Fruit fly (Drosophila melanogaster) whole organism, embryonic: ENCODE measurements around the gene ebi.
A peak's percentile ranks its signal among the peaks of the same experiment; 100 is the strongest.

Source experiments
- Bdp1 ChIP-seq: fragments of 200-800 bp; sonication (Bioruptor generic); optimal IDR thresholded peaks from 3 replicates; lab custom pipeline; 2016; ENCODE audit warnings: missing biosample characterization, missing genetic modification characterization
- CG10209 ChIP-seq: fragments of 200-800 bp; sonication (Bioruptor generic); optimal IDR thresholded peaks from 3 replicates; lab custom pipeline; 2017; ENCODE audit warnings: missing biosample characterization, mild to moderate bottlenecking, missing genetic modification characterization, missing genetic modification reagents
- CG10959 ChIP-seq: fragments of 200-800 bp; sonication (Bioruptor generic); IDR thresholded peaks from 2 replicates; pipeline ENCODE4 v1.3.6; 2022; ENCODE audit warnings: missing biosample characterization, missing genetic modification characterization
- CG13424 ChIP-seq: fragments of 200-800 bp; sonication (Bioruptor generic); optimal IDR thresholded peaks from 2 replicates; lab custom pipeline; 2019; ENCODE audit warnings: missing biosample characterization, mild to moderate bottlenecking, missing genetic modification characterization, moderate library complexity
- CG14050 ChIP-seq: fragments of 200-800 bp; sonication (Bioruptor generic); IDR thresholded peaks from 3 replicates; pipeline ENCODE4 v1.3.6; 2022; ENCODE audit warnings: missing biosample characterization, missing genetic modification characterization
- CG14710 ChIP-seq: fragments of 200-800 bp; sonication (Bioruptor generic); optimal IDR thresholded peaks from 3 replicates; lab custom pipeline; 2019; ENCODE audit warnings: missing biosample characterization, mild to moderate bottlenecking, missing genetic modification characterization, moderate library complexity
- CG15011 ChIP-seq: fragments of 200-800 bp; sonication (Bioruptor generic); optimal IDR thresholded peaks from 3 replicates; lab custom pipeline; 2018; ENCODE audit warnings: missing biosample characterization, mild to moderate bottlenecking, missing genetic modification characterization
- CG15073 ChIP-seq: fragments of 200-800 bp; sonication (Bioruptor generic); optimal IDR thresholded peaks from 2 replicates; lab custom pipeline; 2016; ENCODE audit warnings: missing biosample characterization, missing genetic modification characterization
- CG17802 ChIP-seq: fragments of 200-800 bp; sonication (Bioruptor generic); optimal IDR thresholded peaks from 2 replicates; lab custom pipeline; 2018; ENCODE audit warnings: missing biosample characterization, mild to moderate bottlenecking, missing genetic modification characterization, moderate library complexity
- CG2116 ChIP-seq: fragments of 200-800 bp; sonication (Bioruptor generic); optimal IDR thresholded peaks from 3 replicates; lab custom pipeline; 2018; ENCODE audit warnings: missing biosample characterization, mild to moderate bottlenecking, missing genetic modification characterization
- CG32772 ChIP-seq: fragments of 200-800 bp; sonication (Bioruptor generic); IDR thresholded peaks from 2 replicates; pipeline ENCODE4 v1.3.6; 2022; ENCODE audit warnings: missing biosample characterization, missing genetic modification characterization
- CG3281 ChIP-seq: fragments of 200-800 bp; sonication (Bioruptor generic); optimal IDR thresholded peaks from 3 replicates; lab custom pipeline; 2017; ENCODE audit warnings: missing biosample characterization, mild to moderate bottlenecking, missing genetic modification characterization
- CG4617 ChIP-seq: fragments of 200-800 bp; sonication (Bioruptor generic); optimal IDR thresholded peaks from 3 replicates; lab custom pipeline; 2016; ENCODE audit warnings: missing biosample characterization, missing genetic modification characterization, borderline replicate concordance
- CG7839 ChIP-seq: fragments of 200-800 bp; sonication (Bioruptor generic); optimal IDR thresholded peaks from 3 replicates; lab custom pipeline; 2018; ENCODE audit warnings: missing biosample characterization, mild to moderate bottlenecking, missing genetic modification characterization, moderate library complexity
- CG7987 ChIP-seq: fragments of 200-800 bp; sonication (Bioruptor generic); optimal IDR thresholded peaks from 2 replicates; lab custom pipeline; 2018; ENCODE audit warnings: missing biosample characterization, mild to moderate bottlenecking, missing genetic modification characterization, moderate library complexity
- CG9727 ChIP-seq: fragments of 200-800 bp; sonication (Bioruptor generic); optimal IDR thresholded peaks from 3 replicates; lab custom pipeline; 2017; ENCODE audit warnings: missing biosample characterization, mild to moderate bottlenecking, missing genetic modification characterization
- CG9817 ChIP-seq: fragments of 200-800 bp; sonication (Bioruptor generic); optimal IDR thresholded peaks from 2 replicates; lab custom pipeline; 2018; ENCODE audit warnings: missing biosample characterization, mild to moderate bottlenecking, missing genetic modification characterization, moderate library complexity
- Camta ChIP-seq: fragments of 200-800 bp; sonication (Bioruptor generic); optimal IDR thresholded peaks from 2 replicates; lab custom pipeline; 2016; ENCODE audit warnings: missing biosample characterization, missing genetic modification characterization
- Dip3 ChIP-seq: fragments of 200-800 bp; sonication (Bioruptor generic); optimal IDR thresholded peaks from 3 replicates; lab custom pipeline; 2016; ENCODE audit warnings: missing biosample characterization, missing genetic modification characterization
- Drgx ChIP-seq: fragments of 200-800 bp; sonication (Bioruptor generic); IDR thresholded peaks from 2 replicates; pipeline ENCODE4 v1.3.6; 2022; ENCODE audit warnings: missing biosample characterization, missing genetic modification characterization
- Fer1 ChIP-seq: fragments of 200-800 bp; sonication (Bioruptor generic); optimal IDR thresholded peaks from 2 replicates; lab custom pipeline; 2017; ENCODE audit warnings: missing biosample characterization, mild to moderate bottlenecking, missing genetic modification characterization
- Hr3 ChIP-seq: fragments of 200-800 bp; sonication (Bioruptor generic); optimal IDR thresholded peaks from 3 replicates; lab custom pipeline; 2016; ENCODE audit warnings: missing biosample characterization, missing genetic modification characterization
- Lhr ChIP-seq: fragments of 200-800 bp; sonication (Bioruptor generic); optimal IDR thresholded peaks from 3 replicates; lab custom pipeline; 2017; ENCODE audit warnings: mild to moderate bottlenecking, missing biosample characterization, missing genetic modification reagents, missing genetic modification characterization
- Lpt ChIP-seq: fragments of >200 bp; optimal IDR thresholded peaks from 2 replicates; lab custom pipeline; 2018; ENCODE audit warnings: missing biosample characterization, missing genetic modification characterization
- NFAT ChIP-seq: fragments of 200-800 bp; sonication (Bioruptor generic); IDR thresholded peaks from 2 replicates; pipeline ENCODE4 v1.3.6; 2022; ENCODE audit warnings: missing biosample characterization, missing genetic modification characterization
- Optix ChIP-seq: fragments of 200-800 bp; sonication (Bioruptor generic); IDR thresholded peaks from 3 replicates; pipeline ENCODE4 v1.3.6; 2022; ENCODE audit warnings: missing biosample characterization, missing genetic modification characterization
- Ptx1 ChIP-seq: fragments of 200-800 bp; sonication (Bioruptor generic); IDR thresholded peaks from 2 replicates; pipeline ENCODE4 v1.3.6; 2022; ENCODE audit warnings: missing biosample characterization, missing genetic modification characterization
- Ravus ChIP-seq: fragments of 200-800 bp; sonication (Bioruptor generic); IDR thresholded peaks from 2 replicates; pipeline ENCODE4 v1.3.6; 2022; ENCODE audit warnings: missing biosample characterization, missing genetic modification characterization
- Six4 ChIP-seq: fragments of 200-800 bp; sonication (Bioruptor generic); optimal IDR thresholded peaks from 2 replicates; lab custom pipeline; 2016; ENCODE audit warnings: missing biosample characterization, missing genetic modification characterization
- Sox100B ChIP-seq: fragments of 200-800 bp; sonication (Bioruptor generic); optimal IDR thresholded peaks from 3 replicates; lab custom pipeline; 2018; ENCODE audit warnings: missing biosample characterization, mild to moderate bottlenecking, missing genetic modification characterization
- Sox102F ChIP-seq: fragments of 200-800 bp; sonication (Bioruptor generic); optimal IDR thresholded peaks from 2 replicates; lab custom pipeline; 2018; ENCODE audit warnings: missing biosample characterization, mild to moderate bottlenecking, missing genetic modification characterization, moderate library complexity
- Ssrp ChIP-seq: fragments of 200-800 bp; sonication (Bioruptor generic); optimal IDR thresholded peaks from 2 replicates; lab custom pipeline; 2018; ENCODE audit warnings: missing biosample characterization, mild to moderate bottlenecking, missing genetic modification characterization, moderate library complexity
- Stat92E ChIP-seq, 3 experiments: fragments of >200 bp in 2 of 3; fragments of 200-800 bp in 1 of 3; sonication (Bioruptor generic) in 1 of 3; optimal IDR thresholded peaks; 2 replicates each; lab custom pipeline; 2017 to 2019; ENCODE audit warnings: missing biosample characterization in 3 of 3, missing genetic modification characterization in 3 of 3, mild to moderate bottlenecking in 1 of 3, moderate library complexity in 1 of 3
- Xbp1 ChIP-seq: fragments of 200-800 bp; sonication (Bioruptor generic); optimal IDR thresholded peaks from 3 replicates; lab custom pipeline; 2016; ENCODE audit warnings: missing biosample characterization, mild to moderate bottlenecking, missing genetic modification characterization
- ac ChIP-seq: fragments of 200-800 bp; sonication (Bioruptor generic); optimal IDR thresholded peaks from 3 replicates; lab custom pipeline; 2017; ENCODE audit warnings: missing biosample characterization, mild to moderate bottlenecking, missing genetic modification characterization
- al ChIP-seq: fragments of 200-800 bp; sonication (Bioruptor generic); IDR thresholded peaks from 2 replicates; pipeline ENCODE4 v1.3.6; 2022; ENCODE audit warnings: missing biosample characterization, missing genetic modification characterization
- cwo ChIP-seq: fragments of 200-800 bp; sonication (Bioruptor generic); optimal IDR thresholded peaks from 3 replicates; lab custom pipeline; 2017; ENCODE audit warnings: missing biosample characterization, missing genetic modification characterization, mild to moderate bottlenecking, moderate library complexity, missing genetic modification reagents
- esg ChIP-seq: fragments of 200-800 bp; sonication (Bioruptor generic); conservative IDR thresholded peaks from 2 replicates; pipeline ENCODE4 v1.3.6; 2022; ENCODE audit warnings: missing biosample characterization, missing genetic modification characterization
- ewg ChIP-seq: fragments of 200-800 bp; sonication (Bioruptor generic); optimal IDR thresholded peaks from 3 replicates; lab custom pipeline; 2017; ENCODE audit warnings: mild to moderate bottlenecking, missing biosample characterization, missing genetic modification reagents, missing genetic modification characterization
- fd96Cb ChIP-seq: fragments of 200-800 bp; sonication (Bioruptor generic); optimal IDR thresholded peaks from 2 replicates; lab custom pipeline; 2018; ENCODE audit warnings: missing biosample characterization, mild to moderate bottlenecking, missing genetic modification characterization, moderate library complexity
- jing ChIP-seq: fragments of 200-800 bp; sonication (Bioruptor generic); optimal IDR thresholded peaks from 2 replicates; lab custom pipeline; 2018; ENCODE audit warnings: missing biosample characterization, mild to moderate bottlenecking, missing genetic modification characterization
- knrl ChIP-seq: fragments of 200-800 bp; sonication (Bioruptor generic); IDR thresholded peaks from 3 replicates; pipeline ENCODE4 v1.3.6; 2022; ENCODE audit warnings: missing biosample characterization, missing genetic modification characterization; ENCODE audit not compliant: partially characterized antibody
- lola ChIP-seq, 3 experiments: fragments of >200 bp in 2 of 3; fragments of 200-800 bp in 1 of 3; sonication (Bioruptor generic) in 1 of 3; optimal IDR thresholded peaks; 2 replicates each; lab custom pipeline; 2017 to 2019; ENCODE audit warnings: missing biosample characterization in 3 of 3, missing genetic modification characterization in 3 of 3, mild to moderate bottlenecking in 1 of 3, moderate library complexity in 1 of 3
- psq ChIP-seq: fragments of 200-800 bp; sonication (Bioruptor generic); optimal IDR thresholded peaks from 2 replicates; lab custom pipeline; 2017; ENCODE audit warnings: missing biosample characterization, missing genetic modification characterization
- sc ChIP-seq, 3 experiments: fragments of >200 bp in 2 of 3; fragments of 200-800 bp in 1 of 3; sonication (Bioruptor generic) in 1 of 3; optimal IDR thresholded peaks; 2 replicates in 2 of 3; 3 replicates in 1 of 3; lab custom pipeline; 2017; ENCODE audit warnings: mild to moderate bottlenecking in 1 of 3, missing biosample characterization in 1 of 3, missing genetic modification characterization in 1 of 3, missing genetic modification reagents in 1 of 3
- sisA ChIP-seq: fragments of 200-800 bp; sonication (Bioruptor generic); IDR thresholded peaks from 2 replicates; pipeline ENCODE4 v1.3.6; 2022; ENCODE audit warnings: missing biosample characterization, missing genetic modification characterization
- trem ChIP-seq: fragments of 200-800 bp; optimal IDR thresholded peaks from 3 replicates; lab custom pipeline; 2019; ENCODE audit warnings: missing biosample characterization, mild to moderate bottlenecking, missing genetic modification characterization, moderate library complexity

The ebi gene

DNA sequence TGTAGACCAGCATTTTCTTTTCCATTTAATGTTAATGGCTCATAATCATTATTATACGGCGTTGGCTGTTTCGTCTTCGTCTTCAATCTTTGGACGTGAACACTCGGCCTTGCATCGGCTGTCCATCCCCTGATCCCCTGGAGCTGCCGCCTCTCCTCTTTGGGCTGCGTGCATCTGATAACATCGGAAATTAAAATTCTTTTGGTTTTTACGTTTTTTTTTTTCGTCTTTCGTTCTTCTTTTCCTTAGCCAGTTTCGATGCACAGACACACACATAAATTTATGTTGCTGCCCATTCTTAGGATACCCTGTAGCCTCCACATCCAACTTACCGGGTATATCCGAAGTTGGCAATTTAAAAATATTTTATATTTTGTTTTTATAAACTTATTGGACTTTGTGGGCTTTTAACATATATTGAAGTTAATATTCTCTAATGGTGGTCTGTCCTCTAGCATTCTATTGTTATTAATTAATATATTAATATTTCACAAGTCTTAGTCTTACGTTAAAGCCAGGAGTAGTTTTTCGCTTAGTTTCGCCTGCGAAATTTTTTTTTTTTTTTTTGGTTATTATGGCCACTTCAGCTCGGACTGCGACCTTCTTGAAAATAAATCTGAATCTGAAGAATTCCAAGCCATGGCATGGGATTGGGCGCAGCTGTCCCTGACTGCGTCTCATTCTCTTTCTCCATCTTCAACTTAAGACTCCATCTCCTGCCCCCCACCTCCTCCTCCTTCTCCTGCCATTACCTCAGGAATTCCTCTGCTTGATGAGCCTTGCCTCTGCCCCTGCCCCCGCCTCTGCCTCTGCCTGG, 26.0 kb downstream of the ebi start (continued):
- TF ChIP-seq esg (GFP tag; lab: Robert Waterston, UW) = peak; percentile 17; the same call in 1 of the 2 replicates
- peak; percentile 82 for TF ChIP-seq CG14710 (tag; lab: Kevin White, UChicago)
- peak; percentile 12 for TF ChIP-seq Sox102F (GFP tag; lab: Kevin White, UChicago)
- TF ChIP-seq NFAT = no peak
- no peak for TF ChIP-seq sisA (GFP tag; lab: Robert Waterston, UW)
- TF ChIP-seq Camta (GFP tag; lab: Kevin White, UChicago) = no peak
- peak; percentile 70 for TF ChIP-seq trem (tag; lab: Kevin White, UChicago)
- no peak for TF ChIP-seq Lpt
- no peak for TF ChIP-seq Ravus (GFP tag; lab: Robert Waterston, UW)
- no peak for TF ChIP-seq Dip3
- TF ChIP-seq CG9727 (GFP tag; lab: Kevin White, UChicago) = peak; percentile 85
- TF ChIP-seq Ptx1 = no peak
- TF ChIP-seq CG7987 (GFP tag; lab: Kevin White, UChicago) = no peak
- TF ChIP-seq Xbp1 (GFP tag; lab: Kevin White, UChicago) = peak; percentile 29
- TF ChIP-seq CG3281 (GFP tag; lab: Kevin White, UChicago) = no peak
- peak; percentile 76 for TF ChIP-seq Ssrp (tag; lab: Kevin White, UChicago)
- no peak for TF ChIP-seq CG15073 (GFP tag; lab: Kevin White, UChicago)
- peak in 1 of 3 experiments; percentile 17 for TF ChIP-seq Stat92E (GFP tag; optimal IDR thresholded peaks at IDR 0.05; lab: Kevin White, UChicago)
- no peak for TF ChIP-seq CG14050 (GFP tag; lab: Robert Waterston, UW)
- no peak for TF ChIP-seq sc (optimal IDR thresholded peaks at IDR 0.05; lab: Kevin White, UChicago)
- peak; percentile 45 for TF ChIP-seq sc (GFP tag; optimal IDR thresholded peaks at IDR 0.05; lab: Kevin White, UChicago)
- TF ChIP-seq CG32772 (GFP tag; lab: Robert Waterston, UW) = no peak
- peak; percentile 29; the same call in 1 of the 3 replicates for TF ChIP-seq Optix (GFP tag; lab: Robert Waterston, UW)
- peak; percentile 43 for TF ChIP-seq CG13424 (tag; lab: Kevin White, UChicago)
- TF ChIP-seq al (GFP tag; lab: Robert Waterston, UW) = no peak
- no peak for TF ChIP-seq Fer1 (GFP tag; lab: Kevin White, UChicago)
- peak; percentile 37 for TF ChIP-seq CG10209 (GFP tag; lab: Kevin White, UChicago)
- peak; percentile 38 for TF ChIP-seq Hr3 (GFP tag; lab: Kevin White, UChicago)
- peak in 1 of 3 experiments; percentile 95 for TF ChIP-seq lola (GFP tag; optimal IDR thresholded peaks at IDR 0.05; lab: Kevin White, UChicago)
- TF ChIP-seq CG2116 (GFP tag; lab: Kevin White, UChicago) = peak; percentile 2
- peak; percentile 34 for TF ChIP-seq psq (GFP tag; lab: Kevin White, UChicago)
- peak; percentile 56 for TF ChIP-seq fd96Cb (tag; lab: Kevin White, UChicago)
- no peak for TF ChIP-seq knrl (GFP tag; lab: Robert Waterston, UW)
- no peak for TF ChIP-seq cwo (GFP tag; lab: Kevin White, UChicago)
- no peak for TF ChIP-seq CG4617 (GFP tag; lab: Kevin White, UChicago)
- TF ChIP-seq Six4 (GFP tag; lab: Kevin White, UChicago) = peak; percentile 32
- TF ChIP-seq ac (GFP tag; lab: Kevin White, UChicago) = peak; percentile 58
- no peak for TF ChIP-seq CG17802 (tag; lab: Kevin White, UChicago)
- TF ChIP-seq Lhr (GFP tag; lab: Kevin White, UChicago) = peak; percentile 35
- no peak for TF ChIP-seq ewg (GFP tag; lab: Kevin White, UChicago)
- no peak for TF ChIP-seq CG15011 (GFP tag; lab: Kevin White, UChicago)
- TF ChIP-seq CG10959 (GFP tag; lab: Robert Waterston, UW) = peak; percentile 76
- peak; percentile 52 for TF ChIP-seq Sox100B
- TF ChIP-seq jing (GFP tag; lab: Kevin White, UChicago) = no peak
- no peak for TF ChIP-seq Bdp1 (GFP tag; lab: Kevin White, UChicago)
- 0 out of 2 replicates have a peak, but pooled peaks have one; percentile 14 for TF ChIP-seq Drgx (GFP tag; lab: Robert Waterston, UW)
- TF ChIP-seq CG7839 = peak; percentile 52
- no peak for TF ChIP-seq CG9817 (tag; lab: Kevin White, UChicago)
